Fruit fly (Drosophila melanogaster) whole organism, adult: ENCODE data around the gene wfs1.

ENCODE experiments used
- CG12768 ChIP-seq: fragments of 200-800 bp; sonication (Bioruptor generic); optimal IDR thresholded peaks from 2 replicates; lab custom pipeline; 2017; ENCODE audit warnings: missing biosample characterization, missing genetic modification characterization, mild to moderate bottlenecking, moderate library complexity, missing genetic modification reagents
- CG1620 ChIP-seq: fragments of 200-800 bp; sonication (Bioruptor generic); optimal IDR thresholded peaks from 2 replicates; lab custom pipeline; 2016; ENCODE audit warnings: missing biosample characterization, missing genetic modification characterization
- CG5204 ChIP-seq: fragments of 200-800 bp; sonication (Bioruptor generic); optimal IDR thresholded peaks from 2 replicates; lab custom pipeline; 2016; ENCODE audit warnings: missing biosample characterization, missing genetic modification characterization
- CG7045 ChIP-seq: fragments of 200-800 bp; sonication (Bioruptor generic); optimal IDR thresholded peaks from 2 replicates; lab custom pipeline; 2017; ENCODE audit warnings: missing biosample characterization, mild to moderate bottlenecking, missing genetic modification characterization
- CG7101 ChIP-seq: fragments of 200-800 bp; sonication (Bioruptor generic); optimal IDR thresholded peaks from 2 replicates; lab custom pipeline; 2018; ENCODE audit warnings: missing biosample characterization, mild to moderate bottlenecking, missing genetic modification characterization, moderate library complexity
- bab1 ChIP-seq: fragments of 200-800 bp; sonication (Bioruptor generic); optimal IDR thresholded peaks from 3 replicates; lab custom pipeline; 2019; ENCODE audit warnings: missing biosample characterization, mild to moderate bottlenecking, missing genetic modification characterization, moderate library complexity
- cic ChIP-seq: fragments of 200-800 bp; sonication (Bioruptor generic); optimal IDR thresholded peaks from 2 replicates; lab custom pipeline; 2017; ENCODE audit warnings: missing biosample characterization, mild to moderate bottlenecking, missing genetic modification characterization, moderate library complexity
- cnc ChIP-seq, 2 experiments: fragments of >200 bp; optimal IDR thresholded peaks; 2 replicates each; lab custom pipeline; 2017
- tj ChIP-seq: fragments of 200-800 bp; sonication (Bioruptor generic); optimal IDR thresholded peaks from 3 replicates; lab custom pipeline; 2017; ENCODE audit warnings: missing biosample characterization, mild to moderate bottlenecking, missing genetic modification characterization, moderate library complexity
- toe ChIP-seq: fragments of 200-800 bp; sonication (Bioruptor generic); optimal IDR thresholded peaks from 2 replicates; lab custom pipeline; 2016; ENCODE audit warnings: missing biosample characterization, missing genetic modification characterization

dm6 chr3R:22718401-22718800, 28.2 kb upstream of the wfs1 start:
- no peak for TF ChIP-seq CG5204 (GFP tag; lab: Kevin White, UChicago)
- TF ChIP-seq CG12768 (GFP tag; lab: Kevin White, UChicago) = no peak
- no peak for TF ChIP-seq cnc (optimal IDR thresholded peaks at IDR 0.05; lab: Kevin White, UChicago)
- TF ChIP-seq CG1620 (GFP tag; lab: Kevin White, UChicago) = no peak
- TF ChIP-seq CG7101 (tag; lab: Kevin White, UChicago) = no peak
- TF ChIP-seq cic (GFP tag; lab: Kevin White, UChicago) = no peak
- TF ChIP-seq toe (GFP tag; lab: Kevin White, UChicago) = no peak
- TF ChIP-seq CG7045 (GFP tag; lab: Kevin White, UChicago) = no peak
- no peak for TF ChIP-seq tj
- no peak for TF ChIP-seq bab1 (GFP tag; lab: Kevin White, UChicago)
